Fruit fly (Drosophila melanogaster) whole organism, prepupa: ENCODE results near the gene CG32318.

ENCODE experiments used
- CG10669 ChIP-seq: fragments of 200-800 bp; sonication (Bioruptor generic); optimal IDR thresholded peaks from 3 replicates; lab custom pipeline; 2018; ENCODE audit warnings: missing biosample characterization, mild to moderate bottlenecking, missing genetic modification characterization, moderate library complexity
- CG11294 ChIP-seq: fragments of 200-800 bp; sonication (Bioruptor generic); IDR thresholded peaks from 2 replicates; pipeline ENCODE4 v1.3.6; 2022; ENCODE audit warnings: missing biosample characterization, missing genetic modification characterization
- CG6163 ChIP-seq: fragments of 200-800 bp; sonication (Bioruptor generic); IDR thresholded peaks from 3 replicates; pipeline ENCODE4 v1.3.6; 2022; ENCODE audit warnings: missing biosample characterization, missing genetic modification characterization
- CG6276 ChIP-seq: fragments of 200-800 bp; sonication (Bioruptor generic); optimal IDR thresholded peaks from 2 replicates; lab custom pipeline; 2017; ENCODE audit warnings: missing biosample characterization, mild to moderate bottlenecking, missing genetic modification characterization
- CG7368 ChIP-seq: fragments of 200-800 bp; sonication (Bioruptor generic); optimal IDR thresholded peaks from 3 replicates; lab custom pipeline; 2016; ENCODE audit warnings: missing biosample characterization, missing genetic modification characterization
- Hr39 ChIP-seq: fragments of 200-800 bp; sonication (Bioruptor generic); optimal IDR thresholded peaks from 2 replicates; lab custom pipeline; 2016; ENCODE audit warnings: missing biosample characterization, missing genetic modification characterization
- Hr4 ChIP-seq: fragments of 200-800 bp; sonication (Bioruptor generic); optimal IDR thresholded peaks from 3 replicates; lab custom pipeline; 2016; ENCODE audit warnings: missing biosample characterization, missing genetic modification characterization
- Lpt ChIP-seq: fragments of 200-800 bp; sonication (Bioruptor generic); optimal IDR thresholded peaks from 3 replicates; lab custom pipeline; 2016; ENCODE audit warnings: missing biosample characterization, missing genetic modification characterization
- Met ChIP-seq: fragments of 200-800 bp; sonication (Bioruptor generic); optimal IDR thresholded peaks from 3 replicates; lab custom pipeline; 2016; ENCODE audit warnings: missing biosample characterization, missing genetic modification characterization
- OdsH ChIP-seq: fragments of 200-800 bp; sonication (Bioruptor generic); optimal IDR thresholded peaks from 3 replicates; lab custom pipeline; 2016; ENCODE audit warnings: missing biosample characterization, missing genetic modification characterization
- Sox14 ChIP-seq: fragments of 200-800 bp; sonication (Bioruptor generic); optimal IDR thresholded peaks from 3 replicates; lab custom pipeline; 2016; ENCODE audit warnings: missing biosample characterization, missing genetic modification characterization
- achi ChIP-seq: fragments of 200-800 bp; sonication (Bioruptor generic); optimal IDR thresholded peaks from 3 replicates; lab custom pipeline; 2016; ENCODE audit warnings: missing biosample characterization, missing genetic modification characterization
- dsx ChIP-seq: fragments of 200-800 bp; optimal IDR thresholded peaks from 3 replicates; lab custom pipeline; 2019; ENCODE audit warnings: missing biosample characterization, mild to moderate bottlenecking, missing genetic modification characterization, moderate library complexity; ENCODE audit not compliant: poor library complexity, severe bottlenecking
- topi ChIP-seq: fragments of 200-800 bp; sonication (Bioruptor generic); optimal IDR thresholded peaks from 3 replicates; lab custom pipeline; 2016; ENCODE audit warnings: missing biosample characterization, missing genetic modification characterization

dm6 chr3L:1202588-1203195 is 44.0 kb downstream of the CG32318 start, which contains the start of gene meep:
- TF ChIP-seq achi (GFP tag; lab: Kevin White, UChicago), result no peak
- TF ChIP-seq CG6163 (GFP tag; lab: Robert Waterston, UW), result no peak
- no peak for TF ChIP-seq CG6276
- no peak for TF ChIP-seq dsx
- TF ChIP-seq Lpt (GFP tag; lab: Kevin White, UChicago), result no peak
- no peak for TF ChIP-seq Met (GFP tag; lab: Kevin White, UChicago)
- no peak for TF ChIP-seq Hr39 (GFP tag; lab: Kevin White, UChicago)
- TF ChIP-seq Sox14 (GFP tag; lab: Kevin White, UChicago), result no peak
- TF ChIP-seq Hr4 (GFP tag; lab: Kevin White, UChicago), result no peak
- no peak for TF ChIP-seq topi
- TF ChIP-seq CG11294 (GFP tag; lab: Robert Waterston, UW), result no peak
- no peak for TF ChIP-seq OdsH (GFP tag; lab: Kevin White, UChicago)
- TF ChIP-seq CG7368 (GFP tag; lab: Kevin White, UChicago), result no peak
- no peak for TF ChIP-seq CG10669 (GFP tag; lab: Kevin White, UChicago)
